Worm (Caenorhabditis elegans) whole organism, young adult: ENCODE results near the gene F16B4.2.

Experiments
- B0336.3 ChIP-seq: fragments of 200-800 bp; sonication (Bioruptor generic); IDR thresholded peaks from 2 replicates; pipeline ENCODE4 v1.3.6; 2022; ENCODE audit warnings: missing genetic modification characterization, missing compliant biosample characterization
- D2030.7 ChIP-seq: fragments of 200-800 bp; sonication (Bioruptor generic); IDR thresholded peaks from 2 replicates; pipeline ENCODE4 v1.3.6; 2022; ENCODE audit warnings: missing genetic modification reagents, missing genetic modification characterization, missing compliant biosample characterization
- F10E7.11 ChIP-seq: sonication (generic microtip); optimal IDR thresholded peaks from 2 replicates; lab custom pipeline; 2017; ENCODE audit warnings: mild to moderate bottlenecking, missing genetic modification characterization, moderate library complexity, missing compliant biosample characterization
- F57C9.4 ChIP-seq: sonication (generic microtip); optimal IDR thresholded peaks from 2 replicates; lab custom pipeline; 2017; ENCODE audit warnings: mild to moderate bottlenecking, missing genetic modification characterization, missing compliant biosample characterization
- T07F8.4 ChIP-seq: sonication (generic microtip); optimal IDR thresholded peaks from 2 replicates; lab custom pipeline; 2016; ENCODE audit warnings: mild to moderate bottlenecking, missing genetic modification characterization, moderate library complexity, missing compliant biosample characterization
- dox-1 ChIP-seq: fragments of 200-800 bp; sonication (Bioruptor generic); IDR thresholded peaks from 2 replicates; pipeline ENCODE4 v1.3.6; 2022; ENCODE audit warnings: missing genetic modification reagents, missing genetic modification characterization, missing compliant biosample characterization
- dpff-1 ChIP-seq: sonication (generic microtip); optimal IDR thresholded peaks from 2 replicates; lab custom pipeline; 2017; ENCODE audit warnings: mild to moderate bottlenecking, missing genetic modification characterization, missing compliant biosample characterization
- dpl-1 ChIP-seq: fragments of 150-350 bp; optimal IDR thresholded peaks from 2 replicates; lab custom pipeline; 2014; ENCODE audit warnings: missing biosample characterization, missing genetic modification reagents, missing genetic modification characterization
- egl-18 ChIP-seq: fragments of 200-800 bp; sonication (Bioruptor generic); IDR thresholded peaks from 2 replicates; pipeline ENCODE4 v1.3.6; 2022; ENCODE audit warnings: missing genetic modification reagents, missing genetic modification characterization, missing compliant biosample characterization
- ets-4 ChIP-seq: fragments of 200-800 bp; sonication (Bioruptor generic); optimal IDR thresholded peaks from 2 replicates; lab custom pipeline; 2018; ENCODE audit warnings: mild to moderate bottlenecking, missing genetic modification characterization, missing compliant biosample characterization
- hlh-12 ChIP-seq: sonication (generic microtip); optimal IDR thresholded peaks from 2 replicates; lab custom pipeline; 2016; ENCODE audit warnings: missing genetic modification characterization, missing compliant biosample characterization
- lag-1 ChIP-seq: fragments of 200-800 bp; sonication (Bioruptor generic); IDR thresholded peaks from 2 replicates; pipeline ENCODE4 v1.3.6; 2022; ENCODE audit warnings: missing genetic modification reagents, missing genetic modification characterization, missing compliant biosample characterization
- let-526 ChIP-seq: fragments of 200-800 bp; sonication (Bioruptor generic); IDR thresholded peaks from 2 replicates; pipeline ENCODE4 v1.3.6; 2022; ENCODE audit warnings: missing genetic modification reagents, missing genetic modification characterization, missing compliant biosample characterization
- lin-54 ChIP-seq: fragments of 200-800 bp; sonication (Bioruptor generic); optimal IDR thresholded peaks from 2 replicates; lab custom pipeline; 2018; ENCODE audit warnings: mild to moderate bottlenecking, missing genetic modification characterization, missing compliant biosample characterization
- madf-10 ChIP-seq: sonication (generic microtip); optimal IDR thresholded peaks from 2 replicates; lab custom pipeline; 2016; ENCODE audit warnings: mild to moderate bottlenecking, missing genetic modification characterization, missing compliant biosample characterization
- madf-6 ChIP-seq: fragments of 200-800 bp; sonication (Bioruptor generic); IDR thresholded peaks from 2 replicates; pipeline ENCODE4 v1.3.6; 2022; ENCODE audit warnings: missing genetic modification reagents, missing genetic modification characterization, missing compliant biosample characterization
- nfya-2 ChIP-seq: fragments of 200-800 bp; sonication (Bioruptor generic); IDR thresholded peaks from 2 replicates; pipeline ENCODE4 v1.3.6; 2022; ENCODE audit warnings: missing genetic modification reagents, missing genetic modification characterization, missing compliant biosample characterization
- nhr-179 ChIP-seq: sonication (generic microtip); optimal IDR thresholded peaks from 2 replicates; lab custom pipeline; 2016; ENCODE audit warnings: mild to moderate bottlenecking, missing genetic modification characterization, missing compliant biosample characterization
- nhr-27 ChIP-seq: fragments of 200-800 bp; sonication (Bioruptor generic); optimal IDR thresholded peaks from 2 replicates; lab custom pipeline; 2018; ENCODE audit warnings: mild to moderate bottlenecking, missing genetic modification characterization, moderate library complexity, missing compliant biosample characterization
- nhr-80 ChIP-seq: sonication (generic microtip); optimal IDR thresholded peaks from 2 replicates; lab custom pipeline; 2016; ENCODE audit warnings: missing genetic modification characterization, missing compliant biosample characterization
- rpc-1 ChIP-seq, 2 experiments: fragments of 150-350 bp in 1 of 2; sonication (generic microtip) in 1 of 2; optimal IDR thresholded peaks; 2 replicates each; lab custom pipeline; 2014 to 2018; ENCODE audit warnings: missing biosample characterization in 1 of 2, missing genetic modification characterization in 1 of 2, missing genetic modification reagents in 1 of 2, missing genotype in 1 of 2
- sdz-38 ChIP-seq: sonication (generic microtip); optimal IDR thresholded peaks from 2 replicates; lab custom pipeline; 2016; ENCODE audit warnings: missing genotype, missing genetic modification characterization, missing compliant biosample characterization
- somi-1 ChIP-seq: fragments of 200-800 bp; sonication (Bioruptor generic); optimal IDR thresholded peaks from 2 replicates; lab custom pipeline; 2018; ENCODE audit warnings: mild to moderate bottlenecking, missing genetic modification characterization, missing compliant biosample characterization
- sptf-2 ChIP-seq: fragments of 200-800 bp; sonication (Bioruptor generic); optimal IDR thresholded peaks from 2 replicates; lab custom pipeline; 2018; ENCODE audit warnings: mild to moderate bottlenecking, missing genetic modification characterization, missing compliant biosample characterization
- zfh-2 ChIP-seq: fragments of 200-800 bp; sonication (Bioruptor generic); conservative IDR thresholded peaks from 2 replicates; pipeline ENCODE4 v1.3.6; 2022; ENCODE audit warnings: missing genetic modification reagents, missing genetic modification characterization, missing compliant biosample characterization
- ztf-26 ChIP-seq: sonication (generic microtip); optimal IDR thresholded peaks from 2 replicates; lab custom pipeline; 2017; ENCODE audit warnings: missing genetic modification characterization, missing compliant biosample characterization

Gene F16B4.2

ce11 chrV:1575493-1576084 is 25.2 kb upstream of the F16B4.2 start (continued):
- TF ChIP-seq rpc-1 (optimal IDR thresholded peaks at IDR 0.05; lab: Kevin White, UChicago): no peak
- no peak for TF ChIP-seq rpc-1 (tag; optimal IDR thresholded peaks at IDR 0.05; lab: Kevin White, UChicago)
- TF ChIP-seq nfya-2 (GFP tag; lab: Robert Waterston, UW): no peak
- no peak for TF ChIP-seq nhr-80 (tag; lab: Kevin White, UChicago)
- TF ChIP-seq ztf-26 (tag; lab: Kevin White, UChicago): no peak

DNA sequence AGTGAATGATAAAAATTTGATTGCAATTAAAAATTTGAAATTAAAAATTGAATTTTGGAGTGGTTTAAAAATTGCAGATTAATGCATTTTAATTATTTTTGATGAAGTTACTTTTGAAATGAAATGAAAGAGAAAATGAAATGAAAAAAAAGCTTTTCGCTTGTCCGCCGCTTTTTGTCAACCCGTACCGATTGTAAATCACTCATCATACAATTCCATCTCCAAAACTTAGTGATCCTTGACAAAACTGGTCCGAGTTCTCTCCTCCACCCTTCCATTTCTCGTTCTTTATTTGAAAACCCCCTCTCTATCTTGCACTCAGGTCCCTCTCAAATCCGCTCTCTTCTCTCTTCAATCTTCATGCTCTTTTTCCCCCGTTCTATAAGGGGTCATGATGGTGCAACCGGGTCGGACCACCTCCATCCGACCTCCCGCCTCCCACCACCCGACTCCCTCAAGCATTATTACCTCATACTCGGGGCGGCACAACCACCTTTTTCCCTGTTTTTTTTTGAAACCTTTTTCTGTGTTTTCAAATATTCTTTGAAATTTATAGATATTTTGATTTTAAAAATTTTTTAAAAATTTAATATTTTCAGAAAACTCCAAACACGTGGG is 23.6 kb upstream of the F16B4.2 start:
- no peak for TF ChIP-seq madf-10
- no peak for TF ChIP-seq nhr-179
- 0 out of 2 replicates have a peak, but pooled peaks have one; percentile 26 for TF ChIP-seq zfh-2 (GFP tag; lab: Robert Waterston, UW)

DNA sequence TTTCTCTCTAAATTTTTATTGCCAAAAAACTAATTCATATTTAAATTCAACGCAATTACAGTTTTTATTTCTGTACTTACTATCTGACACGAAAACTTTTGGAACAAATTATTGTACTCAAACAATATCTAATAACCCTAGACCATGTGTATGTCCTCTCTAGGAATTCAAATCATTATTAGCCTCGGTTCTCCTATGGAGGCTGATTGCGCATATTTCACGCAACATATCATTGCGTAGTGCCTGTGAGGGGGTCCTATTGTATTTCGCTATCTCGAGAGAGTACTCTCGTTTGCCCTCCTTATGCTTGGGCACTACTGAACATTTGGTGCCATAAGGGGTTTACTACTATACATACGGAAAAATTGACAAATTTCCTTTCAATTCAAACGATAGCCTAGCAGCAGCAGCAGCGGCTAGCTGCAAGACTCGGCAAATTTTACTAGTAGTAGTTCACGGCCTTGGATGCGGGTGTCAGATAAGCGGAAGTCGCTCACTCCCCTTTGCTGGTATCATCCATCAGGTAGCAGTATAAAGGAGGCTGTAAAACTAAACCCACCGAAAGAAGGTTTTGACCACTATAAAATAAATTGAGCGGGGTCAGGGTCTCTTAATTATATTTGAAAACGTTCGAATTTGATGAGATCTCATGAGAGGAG is 22.1 kb upstream of the F16B4.2 start:
- TF ChIP-seq lag-1 (GFP tag; lab: Robert Waterston, UW) (no peak), B0336.3 (GFP tag; lab: Robert Waterston, UW) (no peak), F57C9.4 (tag; lab: Kevin White, UChicago) (no peak), dox-1 (GFP tag; lab: Robert Waterston, UW) (no peak), T07F8.4 (tag; lab: Kevin White, UChicago) (no peak), hlh-12 (tag; lab: Kevin White, UChicago) (no peak), nfya-2 (GFP tag; lab: Robert Waterston, UW) (no peak)

DNA sequence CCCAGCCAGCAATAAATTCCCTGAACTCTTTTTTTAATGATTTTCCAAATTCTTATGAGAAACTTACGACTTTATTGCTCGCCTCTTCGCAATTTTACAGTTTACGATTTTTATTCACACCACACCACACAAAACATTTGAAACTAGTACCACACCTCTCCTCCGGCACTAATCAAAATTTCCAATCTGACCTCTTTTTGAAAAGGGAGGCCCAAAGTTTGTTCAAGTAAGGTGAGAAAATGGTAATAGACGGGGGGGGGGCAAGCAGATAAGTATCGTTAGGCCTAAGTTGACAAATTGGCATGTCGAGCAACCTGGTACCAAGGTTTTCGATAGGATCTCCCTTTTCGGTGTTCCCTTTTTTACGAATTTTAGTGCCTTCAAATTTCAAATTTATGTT is 21.0 kb upstream of the F16B4.2 start:
- TF ChIP-seq let-526 (GFP tag; lab: Robert Waterston, UW) (no peak), sptf-2 (no peak), egl-18 (GFP tag; lab: Robert Waterston, UW) (no peak), dpff-1 (tag; lab: Kevin White, UChicago) (no peak), nhr-80 (tag; lab: Kevin White, UChicago) (no peak), madf-6 (GFP tag; lab: Robert Waterston, UW) (no peak)
- TF ChIP-seq, all 124 proteins: peak for 0

DNA sequence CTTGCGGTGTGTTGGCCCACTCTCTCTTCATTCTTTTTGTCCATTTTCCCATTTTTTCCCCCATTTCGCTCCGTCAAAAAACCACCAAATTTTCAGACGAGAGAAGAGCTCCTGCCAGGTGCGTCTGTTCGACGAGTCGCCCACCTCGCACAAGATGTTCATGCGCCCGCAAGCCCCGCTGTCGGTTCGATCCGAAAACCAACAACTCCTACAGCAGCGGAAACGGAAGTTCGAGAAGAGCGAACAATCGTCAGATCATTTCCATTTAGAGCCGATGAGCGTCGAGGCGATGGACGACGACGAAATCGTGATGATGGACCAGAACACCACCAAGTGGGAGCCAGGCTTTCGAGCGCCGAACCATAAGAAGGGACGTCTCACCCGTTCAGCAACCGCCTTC is 17.6 kb upstream of the F16B4.2 start:
- TF ChIP-seq dpl-1 (GFP tag; lab: Kevin White, UChicago): no peak
- TF ChIP-seq zfh-2 (GFP tag; lab: Robert Waterston, UW): peak; percentile 51
- no peak for TF ChIP-seq ets-4
- TF ChIP-seq somi-1 (GFP tag; lab: Kevin White, UChicago): no peak

DNA sequence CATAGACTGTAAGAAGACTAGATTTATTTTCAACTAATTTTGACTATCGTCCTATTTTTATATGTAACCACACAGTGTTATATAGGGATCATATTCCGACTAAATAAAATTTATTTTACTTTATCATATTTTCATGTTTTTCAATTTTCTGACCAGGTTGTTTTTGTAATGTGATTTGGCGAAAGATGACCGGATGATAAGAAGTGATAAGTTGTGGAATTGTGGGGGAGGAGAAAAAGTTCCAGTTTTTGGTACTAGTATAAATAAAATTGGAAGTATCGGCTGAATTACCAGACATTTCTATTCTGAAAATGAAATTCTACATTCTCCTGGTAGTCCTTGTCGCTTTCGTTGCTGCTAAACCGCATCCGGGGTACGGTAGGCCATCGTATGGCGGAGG is 15.4 kb upstream of the F16B4.2 start, which contains the start of gene F16B4.7:
F16B4.7 (plus strand) TSS at position 301 of the 400 bp plus-strand sequence.
- no peak for TF ChIP-seq nfya-2 (GFP tag; lab: Robert Waterston, UW)
- no peak for TF ChIP-seq F10E7.11 (tag; lab: Kevin White, UChicago)
- no peak for TF ChIP-seq lin-54 (GFP tag; lab: Kevin White, UChicago)
- no peak for TF ChIP-seq nhr-27 (tag; lab: Kevin White, UChicago)
- no peak for TF ChIP-seq D2030.7 (GFP tag; lab: Robert Waterston, UW)
- no peak for TF ChIP-seq sdz-38 (tag; lab: Kevin White, UChicago)
- TF ChIP-seq, all 124 proteins: peak for 0
